Fruit fly (Drosophila melanogaster) whole organism, prepupa: ENCODE data around the gene CG12519.

ENCODE experiments used
- CG11902 ChIP-seq: fragments of 200-800 bp; sonication (Bioruptor generic); optimal IDR thresholded peaks from 3 replicates; lab custom pipeline; 2016; ENCODE audit warnings: missing biosample characterization, missing genetic modification characterization
- CG3032 ChIP-seq: fragments of 200-800 bp; optimal IDR thresholded peaks from 2 replicates; lab custom pipeline; 2019; ENCODE audit warnings: missing biosample characterization, mild to moderate bottlenecking, missing genetic modification characterization, moderate library complexity
- CG31627 ChIP-seq: fragments of 200-800 bp; sonication (Bioruptor generic); optimal IDR thresholded peaks from 3 replicates; lab custom pipeline; 2016; ENCODE audit warnings: missing biosample characterization, missing genetic modification characterization
- CG32006 ChIP-seq: fragments of 200-800 bp; sonication (Bioruptor generic); optimal IDR thresholded peaks from 3 replicates; lab custom pipeline; 2017; ENCODE audit warnings: missing biosample characterization, mild to moderate bottlenecking, missing genetic modification characterization
- CG6163 ChIP-seq: fragments of 200-800 bp; sonication (Bioruptor generic); IDR thresholded peaks from 3 replicates; pipeline ENCODE4 v1.3.6; 2022; ENCODE audit warnings: missing biosample characterization, missing genetic modification characterization
- CG6854 ChIP-seq: fragments of 200-800 bp; sonication (Bioruptor generic); optimal IDR thresholded peaks from 2 replicates; lab custom pipeline; 2017; ENCODE audit warnings: missing biosample characterization, mild to moderate bottlenecking, missing genetic modification characterization
- CG8119 ChIP-seq: fragments of 200-800 bp; sonication (Bioruptor generic); IDR thresholded peaks from 3 replicates; pipeline ENCODE4 v1.3.6; 2022; ENCODE audit warnings: missing biosample characterization, missing genetic modification characterization
- Gug ChIP-seq: fragments of 200-800 bp; sonication (Bioruptor generic); IDR thresholded peaks from 2 replicates; pipeline ENCODE4 v1.3.6; 2022; ENCODE audit warnings: missing biosample characterization, missing genetic modification characterization
- Sox102F ChIP-seq: fragments of 200-800 bp; sonication (Bioruptor generic); optimal IDR thresholded peaks from 2 replicates; lab custom pipeline; 2016; ENCODE audit warnings: missing biosample characterization, mild to moderate bottlenecking, missing genetic modification characterization
- pdm3 ChIP-seq: fragments of 200-800 bp; sonication (Bioruptor generic); optimal IDR thresholded peaks from 3 replicates; lab custom pipeline; 2016; ENCODE audit warnings: missing biosample characterization, missing genetic modification characterization
- topi ChIP-seq: fragments of 200-800 bp; sonication (Bioruptor generic); optimal IDR thresholded peaks from 3 replicates; lab custom pipeline; 2016; ENCODE audit warnings: missing biosample characterization, missing genetic modification characterization

DNA sequence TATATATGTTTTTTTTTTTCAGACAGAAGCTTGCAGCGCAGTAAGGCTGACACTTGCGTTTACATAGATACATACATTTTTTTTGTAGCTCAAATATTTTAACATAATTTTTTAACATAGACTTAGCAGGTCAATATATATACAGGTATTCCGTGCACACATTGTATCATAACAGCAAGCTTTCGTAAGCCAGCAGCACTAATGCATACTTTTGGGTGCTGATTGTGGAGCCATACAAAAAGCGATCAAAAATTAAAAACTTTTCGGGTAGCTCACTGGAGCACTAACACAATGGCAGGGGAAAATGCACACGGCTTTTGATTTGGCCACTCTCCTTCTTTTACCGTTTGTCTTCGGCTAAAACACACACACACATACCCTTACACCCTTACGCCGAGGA lies 10.7 kb downstream of the CG12519 start:
- TF ChIP-seq topi (GFP tag; lab: Kevin White, UChicago) = no peak
- TF ChIP-seq CG6163 (GFP tag; lab: Robert Waterston, UW) = no peak
- TF ChIP-seq Sox102F (GFP tag; lab: Kevin White, UChicago) = no peak
- TF ChIP-seq CG6854 (GFP tag; lab: Kevin White, UChicago) = no peak
- TF ChIP-seq CG3032 (tag; lab: Kevin White, UChicago) = no peak
- no peak for TF ChIP-seq CG11902
- TF ChIP-seq Gug (GFP tag; lab: Robert Waterston, UW) = no peak
- TF ChIP-seq CG31627 (GFP tag; lab: Kevin White, UChicago) = no peak
- TF ChIP-seq pdm3 = no peak
- no peak for TF ChIP-seq CG32006
- no peak for TF ChIP-seq CG8119
